Worm (Caenorhabditis elegans) whole organism, L1 larva: ENCODE results near the gene F13H8.3.

Experiments
- egl-27 ChIP-seq, 2 experiments: fragments of 150-350 bp in 1 of 2; sonication (generic microtip); optimal IDR thresholded peaks; 3 replicates each; lab custom pipeline; 2017 to 2018; ENCODE audit warnings: missing biosample characterization in 2 of 2, missing genetic modification characterization in 2 of 2, missing genetic modification reagents in 2 of 2
- jun-1 ChIP-seq: fragments of 150-350 bp; optimal IDR thresholded peaks from 2 replicates; lab custom pipeline; 2014; ENCODE audit warnings: missing biosample characterization, missing genetic modification reagents, missing genetic modification characterization
- pax-3 ChIP-seq: fragments of 200-800 bp; sonication (Bioruptor generic); optimal IDR thresholded peaks from 2 replicates; lab custom pipeline; 2018; ENCODE audit warnings: mild to moderate bottlenecking, missing genetic modification characterization, moderate library complexity, missing compliant biosample characterization
- rnt-1 ChIP-seq: sonication (generic microtip); optimal IDR thresholded peaks from 2 replicates; lab custom pipeline; 2016; ENCODE audit warnings: mild to moderate bottlenecking, missing genetic modification characterization, moderate library complexity, missing compliant biosample characterization
- sptf-1 ChIP-seq: fragments of 150-350 bp; optimal IDR thresholded peaks from 2 replicates; lab custom pipeline; 2014; ENCODE audit warnings: missing biosample characterization, missing genetic modification characterization
- unc-62 ChIP-seq: fragments of 150-350 bp; optimal IDR thresholded peaks from 2 replicates; lab custom pipeline; 2014; ENCODE audit warnings: missing biosample characterization, missing genetic modification reagents, missing genetic modification characterization
- ztf-11 ChIP-seq, 2 experiments: sonication (generic microtip); optimal IDR thresholded peaks; 2 replicates each; lab custom pipeline; 2016 to 2017; ENCODE audit warnings: missing genetic modification characterization in 2 of 2, missing biosample characterization in 1 of 2, missing compliant biosample characterization in 1 of 2

DNA sequence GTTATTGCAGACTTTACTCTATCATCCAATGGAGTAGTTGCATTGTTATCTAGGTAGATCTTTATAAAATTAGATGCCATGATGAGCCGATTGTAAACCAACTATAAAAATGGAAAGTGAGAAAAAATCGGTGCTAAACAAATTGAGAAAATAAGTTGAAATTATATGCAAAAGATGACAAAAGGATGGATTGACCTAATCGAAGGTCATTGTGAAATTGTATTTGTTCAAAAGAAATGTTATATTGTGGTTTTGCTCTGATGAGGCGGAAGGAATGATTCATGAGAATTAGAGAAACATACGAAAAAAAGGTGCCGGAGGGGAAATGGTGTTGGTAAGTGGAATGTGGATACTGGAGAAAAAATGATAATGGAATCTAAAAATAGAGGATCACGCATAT lies 17.2 kb downstream of the F13H8.3 start, which contains the start of gene scly-1:
- TF ChIP-seq rnt-1 (tag; lab: Kevin White, UChicago) (no peak), ztf-11 (tag; optimal IDR thresholded peaks at IDR 0.05; lab: Kevin White, UChicago) (no peak), unc-62 (GFP tag; lab: Kevin White, UChicago) (no peak), jun-1 (tag; lab: Kevin White, UChicago) (no peak), egl-27 (tag; optimal IDR thresholded peaks at IDR 0.05; lab: Kevin White, UChicago) (no peak), sptf-1 (tag; lab: Kevin White, UChicago) (no peak), pax-3 (tag; lab: Kevin White, UChicago) (no peak)
